Worm (Caenorhabditis elegans) whole organism, L4 larva: Measurements from ENCODE around the gene M04D8.8.
A peak's percentile ranks its signal among the peaks of the same experiment; 100 is the strongest.

Experiments
- D1046.2 ChIP-seq: fragments of 200-800 bp; sonication (Bioruptor generic); IDR thresholded peaks from 2 replicates; pipeline ENCODE4 v1.3.6; 2022; ENCODE audit warnings: missing genetic modification characterization, missing compliant biosample characterization
- T20F7.1 ChIP-seq: fragments of 200-800 bp; sonication (Bioruptor generic); optimal IDR thresholded peaks from 2 replicates; lab custom pipeline; 2018; ENCODE audit warnings: mild to moderate bottlenecking, missing genetic modification characterization, missing compliant biosample characterization
- ZK546.5 ChIP-seq, 2 experiments: sonication (generic microtip); optimal IDR thresholded peaks; 2 replicates each; lab custom pipeline; 2017; ENCODE audit warnings: missing biosample characterization in 2 of 2, missing genetic modification characterization in 2 of 2
- ceh-28 ChIP-seq: fragments of 150-350 bp; optimal IDR thresholded peaks from 2 replicates; lab custom pipeline; 2014; ENCODE audit warnings: missing biosample characterization, missing genetic modification reagents, missing genetic modification characterization
- ceh-82 ChIP-seq: sonication (generic microtip); optimal IDR thresholded peaks from 2 replicates; lab custom pipeline; 2017; ENCODE audit warnings: missing biosample characterization, missing genetic modification characterization
- ctbp-1 ChIP-seq: fragments of 200-800 bp; sonication (Bioruptor generic); IDR thresholded peaks from 2 replicates; pipeline ENCODE4 v1.3.6; 2022; ENCODE audit warnings: missing genetic modification reagents, missing genetic modification characterization, missing compliant biosample characterization
- dmd-6 ChIP-seq: fragments of 200-800 bp; sonication (Bioruptor generic); IDR thresholded peaks from 2 replicates; pipeline ENCODE4 v1.3.6; 2022; ENCODE audit warnings: missing genetic modification reagents, missing genetic modification characterization, missing compliant biosample characterization
- gei-8 ChIP-seq: fragments of 200-800 bp; sonication (Bioruptor generic); optimal IDR thresholded peaks from 2 replicates; lab custom pipeline; 2018; ENCODE audit warnings: mild to moderate bottlenecking, missing genetic modification characterization, missing compliant biosample characterization
- lin-38 ChIP-seq: fragments of 200-800 bp; sonication (Bioruptor generic); IDR thresholded peaks from 2 replicates; pipeline ENCODE4 v1.3.6; 2022; ENCODE audit warnings: missing genetic modification reagents, missing genetic modification characterization, missing compliant biosample characterization
- madf-5 ChIP-seq, 2 experiments: fragments of 200-800 bp; sonication (Bioruptor generic); IDR thresholded peaks; 2 replicates each; pipeline ENCODE4 v1.3.6; 2022; ENCODE audit warnings: missing compliant biosample characterization in 2 of 2, missing genetic modification characterization in 2 of 2
- madf-9 ChIP-seq: fragments of 200-800 bp; sonication (Bioruptor generic); conservative IDR thresholded peaks from 2 replicates; pipeline ENCODE4 v1.3.6; 2022; ENCODE audit warnings: missing genetic modification reagents, missing genetic modification characterization, missing compliant biosample characterization
- mdt-29 ChIP-seq: fragments of 200-800 bp; sonication (Bioruptor generic); IDR thresholded peaks from 2 replicates; pipeline ENCODE4 v1.3.6; 2022; ENCODE audit warnings: missing genetic modification reagents, missing genetic modification characterization, missing compliant biosample characterization
- nhr-10 ChIP-seq: fragments of 150-350 bp; optimal IDR thresholded peaks from 2 replicates; lab custom pipeline; 2014; ENCODE audit warnings: missing biosample characterization, missing genetic modification characterization
- nhr-237 ChIP-seq: sonication (generic microtip); optimal IDR thresholded peaks from 2 replicates; lab custom pipeline; 2017; ENCODE audit warnings: missing biosample characterization, missing genetic modification characterization
- nhr-41 ChIP-seq: fragments of 200-800 bp; sonication (Bioruptor generic); IDR thresholded peaks from 2 replicates; pipeline ENCODE4 v1.3.6; 2022; ENCODE audit warnings: missing genetic modification reagents, missing genetic modification characterization, missing compliant biosample characterization
- nhr-6 ChIP-seq: fragments of 150-350 bp; optimal IDR thresholded peaks from 2 replicates; lab custom pipeline; 2014; ENCODE audit warnings: missing biosample characterization, missing genetic modification characterization
- saeg-2 ChIP-seq: fragments of 200-800 bp; sonication (Bioruptor generic); IDR thresholded peaks from 2 replicates; pipeline ENCODE4 v1.3.6; 2022; ENCODE audit warnings: missing genetic modification reagents, missing genetic modification characterization, missing compliant biosample characterization
- spr-1 ChIP-seq: sonication (generic microtip); optimal IDR thresholded peaks from 2 replicates; lab custom pipeline; 2016; ENCODE audit warnings: mild to moderate bottlenecking, missing genetic modification characterization, missing compliant biosample characterization
- tra-1 ChIP-seq: fragments of 200-800 bp; sonication (Bioruptor generic); IDR thresholded peaks from 2 replicates; pipeline ENCODE4 v1.3.6; 2022; ENCODE audit warnings: missing genetic modification reagents, missing genetic modification characterization, missing compliant biosample characterization
- unc-130 ChIP-seq: sonication (generic microtip); optimal IDR thresholded peaks from 2 replicates; lab custom pipeline; 2016; ENCODE audit warnings: missing genetic modification reagents, missing genetic modification characterization, missing compliant biosample characterization
- ztf-11 ChIP-seq: fragments of 150-350 bp; optimal IDR thresholded peaks from 2 replicates; lab custom pipeline; 2014; ENCODE audit warnings: missing biosample characterization, missing genetic modification characterization

The M04D8.8 gene

ce11 chrIII:10078784-10079183 is 44.8 kb downstream of the M04D8.8 start:
- TF ChIP-seq mdt-29 (GFP tag; lab: Robert Waterston, UW) (no peak), tra-1 (GFP tag; lab: Robert Waterston, UW) (peak; percentile 94), dmd-6 (GFP tag; lab: Robert Waterston, UW) (peak; percentile 54), spr-1 (tag; lab: Kevin White, UChicago) (no peak)

ce11 chrIII:10083242-10083641 is 49.3 kb downstream of the M04D8.8 start, which contains the start of gene T16H12.3:
Gene T16H12.3 (minus strand): TSS chrIII:10083292.
- no peak for TF ChIP-seq madf-9 (GFP tag; lab: Robert Waterston, UW)
- no peak for TF ChIP-seq nhr-41 (GFP tag; lab: Robert Waterston, UW)
- TF ChIP-seq ceh-28 (tag; lab: Kevin White, UChicago) = no peak
- no peak for TF ChIP-seq ztf-11 (tag; lab: Kevin White, UChicago)
- no peak for TF ChIP-seq saeg-2 (GFP tag; lab: Robert Waterston, UW)
- no peak for TF ChIP-seq gei-8 (GFP tag; lab: Kevin White, UChicago)
- no peak for TF ChIP-seq ZK546.5 (tag; optimal IDR thresholded peaks at IDR 0.05; lab: Kevin White, UChicago)
- TF ChIP-seq ceh-82 = no peak
- no peak for TF ChIP-seq nhr-6
- TF ChIP-seq D1046.2 (GFP tag; lab: Robert Waterston, UW) = no peak
- no peak for TF ChIP-seq ctbp-1 (GFP tag; lab: Robert Waterston, UW)
- no peak for TF ChIP-seq nhr-237 (tag; lab: Kevin White, UChicago)
- TF ChIP-seq unc-130 (GFP tag; lab: Kevin White, UChicago) = no peak
- TF ChIP-seq madf-5 (GFP tag; IDR thresholded peaks at IDR 0.05; lab: Robert Waterston, UW) = no peak
- TF ChIP-seq nhr-10 (tag; lab: Kevin White, UChicago) = no peak
- TF ChIP-seq lin-38 (GFP tag; lab: Robert Waterston, UW) = no peak
- TF ChIP-seq T20F7.1 = no peak
